Fruit fly (Drosophila melanogaster) whole organism, embryonic: ENCODE results near the gene CG5810.

Experiments
- ATbp ChIP-seq: fragments of 200-800 bp; sonication (Bioruptor generic); optimal IDR thresholded peaks from 2 replicates; lab custom pipeline; 2017; ENCODE audit warnings: missing biosample characterization, mild to moderate bottlenecking, missing genetic modification characterization, missing genetic modification reagents
- Bdp1 ChIP-seq: fragments of 200-800 bp; sonication (Bioruptor generic); optimal IDR thresholded peaks from 3 replicates; lab custom pipeline; 2016; ENCODE audit warnings: missing biosample characterization, missing genetic modification characterization
- CG10462 ChIP-seq: fragments of 200-800 bp; sonication (Bioruptor generic); optimal IDR thresholded peaks from 2 replicates; lab custom pipeline; 2016; ENCODE audit warnings: missing biosample characterization, missing genetic modification characterization
- CG11504 ChIP-seq: fragments of 200-800 bp; sonication (Bioruptor generic); optimal IDR thresholded peaks from 3 replicates; lab custom pipeline; 2019; ENCODE audit warnings: missing biosample characterization, mild to moderate bottlenecking, missing genetic modification characterization, moderate library complexity
- CG11560 ChIP-seq: fragments of 200-800 bp; sonication (Bioruptor generic); IDR thresholded peaks from 3 replicates; pipeline ENCODE4 v1.3.6; 2022; ENCODE audit warnings: missing biosample characterization, missing genetic modification characterization
- CG11723 ChIP-seq: fragments of 200-800 bp; sonication (Bioruptor generic); optimal IDR thresholded peaks from 2 replicates; lab custom pipeline; 2017; ENCODE audit warnings: missing biosample characterization, mild to moderate bottlenecking, missing genetic modification characterization
- CG12104 ChIP-seq: fragments of 200-800 bp; sonication (Bioruptor generic); optimal IDR thresholded peaks from 3 replicates; lab custom pipeline; 2016; ENCODE audit warnings: missing biosample characterization, missing genetic modification characterization
- CG14050 ChIP-seq: fragments of 200-800 bp; sonication (Bioruptor generic); IDR thresholded peaks from 3 replicates; pipeline ENCODE4 v1.3.6; 2022; ENCODE audit warnings: missing biosample characterization, missing genetic modification characterization
- CG15073 ChIP-seq: fragments of 200-800 bp; sonication (Bioruptor generic); optimal IDR thresholded peaks from 2 replicates; lab custom pipeline; 2016; ENCODE audit warnings: missing biosample characterization, missing genetic modification characterization
- CG15601 ChIP-seq: fragments of 200-800 bp; sonication (Bioruptor generic); optimal IDR thresholded peaks from 3 replicates; lab custom pipeline; 2019; ENCODE audit warnings: missing biosample characterization, mild to moderate bottlenecking, missing genetic modification characterization, moderate library complexity
- CG16863 ChIP-seq: fragments of 200-800 bp; sonication (Bioruptor generic); optimal IDR thresholded peaks from 3 replicates; lab custom pipeline; 2016; ENCODE audit warnings: missing biosample characterization, missing genetic modification characterization
- CG17186 ChIP-seq: fragments of 200-800 bp; sonication (Bioruptor generic); optimal IDR thresholded peaks from 3 replicates; lab custom pipeline; 2017; ENCODE audit warnings: missing biosample characterization, missing genetic modification reagents, missing genetic modification characterization
- CG18476 ChIP-seq: fragments of 200-800 bp; sonication (Bioruptor generic); optimal IDR thresholded peaks from 2 replicates; lab custom pipeline; 2016; ENCODE audit warnings: missing biosample characterization, mild to moderate bottlenecking, missing genetic modification characterization
- CG31365 ChIP-seq: fragments of 200-800 bp; sonication (Bioruptor generic); optimal IDR thresholded peaks from 2 replicates; lab custom pipeline; 2018; ENCODE audit warnings: missing biosample characterization, mild to moderate bottlenecking, missing genetic modification characterization
- CG32772 ChIP-seq: fragments of 200-800 bp; sonication (Bioruptor generic); IDR thresholded peaks from 2 replicates; pipeline ENCODE4 v1.3.6; 2022; ENCODE audit warnings: missing biosample characterization, missing genetic modification characterization
- CG3281 ChIP-seq: fragments of 200-800 bp; sonication (Bioruptor generic); optimal IDR thresholded peaks from 3 replicates; lab custom pipeline; 2017; ENCODE audit warnings: missing biosample characterization, mild to moderate bottlenecking, missing genetic modification characterization
- CG4328 ChIP-seq: fragments of 200-800 bp; sonication (Bioruptor generic); optimal IDR thresholded peaks from 3 replicates; lab custom pipeline; 2017; ENCODE audit warnings: missing biosample characterization, missing genetic modification reagents, missing genetic modification characterization
- CG7271 ChIP-seq: fragments of 200-800 bp; sonication (Bioruptor generic); optimal IDR thresholded peaks from 2 replicates; lab custom pipeline; 2018; ENCODE audit warnings: missing biosample characterization, mild to moderate bottlenecking, missing genetic modification characterization, moderate library complexity
- Camta ChIP-seq: fragments of 200-800 bp; sonication (Bioruptor generic); optimal IDR thresholded peaks from 2 replicates; lab custom pipeline; 2016; ENCODE audit warnings: missing biosample characterization, missing genetic modification characterization
- HLH3B ChIP-seq: fragments of 200-800 bp; sonication (Bioruptor generic); IDR thresholded peaks from 2 replicates; pipeline ENCODE4 v1.3.6; 2022; ENCODE audit warnings: missing biosample characterization, missing genetic modification characterization
- Hand ChIP-seq: fragments of 200-800 bp; sonication (Bioruptor generic); optimal IDR thresholded peaks from 2 replicates; lab custom pipeline; 2017; ENCODE audit warnings: mild to moderate bottlenecking, missing biosample characterization, missing genetic modification reagents, missing genetic modification characterization
- Hr51 ChIP-seq, 2 experiments: fragments of 200-800 bp; sonication (Bioruptor generic); optimal IDR thresholded peaks; 2 replicates in 1 of 2; 3 replicates in 1 of 2; lab custom pipeline; 2016 to 2018; ENCODE audit warnings: missing biosample characterization in 2 of 2, missing genetic modification characterization in 2 of 2, mild to moderate bottlenecking in 1 of 2, moderate library complexity in 1 of 2
- Kr ChIP-seq: fragments of 200-800 bp; sonication (Bioruptor generic); optimal IDR thresholded peaks from 2 replicates; lab custom pipeline; 2017; ENCODE audit warnings: missing biosample characterization, mild to moderate bottlenecking, missing genetic modification characterization
- Max ChIP-seq: fragments of 200-800 bp; sonication (Bioruptor generic); optimal IDR thresholded peaks from 2 replicates; lab custom pipeline; 2016; ENCODE audit warnings: missing biosample characterization, mild to moderate bottlenecking, missing genetic modification characterization
- Meics ChIP-seq: fragments of 200-800 bp; sonication (Bioruptor generic); optimal IDR thresholded peaks from 2 replicates; lab custom pipeline; 2017; ENCODE audit warnings: missing biosample characterization, mild to moderate bottlenecking, missing genetic modification characterization
- Neu2 ChIP-seq: fragments of 200-800 bp; sonication (Bioruptor generic); optimal IDR thresholded peaks from 3 replicates; lab custom pipeline; 2016; ENCODE audit warnings: missing biosample characterization, missing genetic modification characterization, borderline replicate concordance
- Nf-YC ChIP-seq: fragments of 200-800 bp; optimal IDR thresholded peaks from 3 replicates; lab custom pipeline; 2019; ENCODE audit warnings: missing biosample characterization, mild to moderate bottlenecking, missing genetic modification characterization, moderate library complexity
- PHDP ChIP-seq: fragments of 200-800 bp; sonication (Bioruptor generic); optimal IDR thresholded peaks from 3 replicates; lab custom pipeline; 2018; ENCODE audit warnings: missing biosample characterization, mild to moderate bottlenecking, missing genetic modification characterization, moderate library complexity
- Sin3A ChIP-seq: fragments of >200 bp; optimal IDR thresholded peaks from 2 replicates; lab custom pipeline; 2018
- Vsx1 ChIP-seq: fragments of 200-800 bp; sonication (Bioruptor generic); optimal IDR thresholded peaks from 2 replicates; lab custom pipeline; 2017; ENCODE audit warnings: missing biosample characterization, mild to moderate bottlenecking, missing genetic modification characterization, missing genetic modification reagents
- Xrp1 ChIP-seq: fragments of 200-800 bp; sonication (Bioruptor generic); IDR thresholded peaks from 2 replicates; pipeline ENCODE4 v1.3.6; 2022; ENCODE audit warnings: missing biosample characterization, missing genetic modification characterization
- cas ChIP-seq: fragments of 200-800 bp; sonication (Bioruptor generic); IDR thresholded peaks from 2 replicates; pipeline ENCODE4 v1.3.6; 2022; ENCODE audit warnings: missing biosample characterization, missing genetic modification characterization
- crp ChIP-seq, 2 experiments: fragments of 200-800 bp; sonication (Bioruptor generic); optimal IDR thresholded peaks; 2 replicates in 1 of 2; 3 replicates in 1 of 2; lab custom pipeline; 2017; ENCODE audit warnings: missing biosample characterization in 2 of 2, missing genetic modification characterization in 2 of 2, mild to moderate bottlenecking in 1 of 2, moderate library complexity in 1 of 2
- dmrt99B ChIP-seq: fragments of 200-800 bp; sonication (Bioruptor generic); optimal IDR thresholded peaks from 2 replicates; lab custom pipeline; 2018; ENCODE audit warnings: missing biosample characterization, mild to moderate bottlenecking, missing genetic modification characterization, moderate library complexity
- gsb ChIP-seq: fragments of 200-800 bp; sonication (Bioruptor generic); IDR thresholded peaks from 2 replicates; pipeline ENCODE4 v1.3.6; 2022; ENCODE audit warnings: missing biosample characterization, missing genetic modification characterization
- ham ChIP-seq: fragments of 200-800 bp; sonication (Bioruptor generic); IDR thresholded peaks from 2 replicates; pipeline ENCODE4 v1.3.6; 2022; ENCODE audit warnings: missing biosample characterization, missing genetic modification characterization
- ind ChIP-seq: fragments of 200-800 bp; sonication (Bioruptor generic); optimal IDR thresholded peaks from 3 replicates; lab custom pipeline; 2016; ENCODE audit warnings: missing biosample characterization, missing genetic modification characterization
- insv ChIP-seq, 2 experiments: fragments of 200-800 bp; sonication (Bioruptor generic); optimal IDR thresholded peaks; 3 replicates each; lab custom pipeline; 2016 to 2018; ENCODE audit warnings: missing biosample characterization in 2 of 2, missing genetic modification characterization in 2 of 2
- jumu ChIP-seq: fragments of 200-800 bp; sonication (Bioruptor generic); optimal IDR thresholded peaks from 3 replicates; lab custom pipeline; 2016; ENCODE audit warnings: missing biosample characterization, missing genetic modification characterization
- mam ChIP-seq: fragments of 200-800 bp; sonication (Bioruptor generic); optimal IDR thresholded peaks from 3 replicates; lab custom pipeline; 2016; ENCODE audit warnings: missing biosample characterization, missing genetic modification characterization
- mirr ChIP-seq: fragments of 200-800 bp; sonication (Bioruptor generic); optimal IDR thresholded peaks from 3 replicates; lab custom pipeline; 2018; ENCODE audit warnings: missing biosample characterization, mild to moderate bottlenecking, missing genetic modification characterization
- odd ChIP-seq: fragments of 200-800 bp; sonication (Bioruptor generic); optimal IDR thresholded peaks from 2 replicates; lab custom pipeline; 2017; ENCODE audit warnings: missing biosample characterization, mild to moderate bottlenecking, missing genetic modification characterization
- p53 ChIP-seq: fragments of 200-800 bp; sonication (Bioruptor generic); optimal IDR thresholded peaks from 2 replicates; lab custom pipeline; 2016; ENCODE audit warnings: missing biosample characterization, missing genetic modification characterization
- peb ChIP-seq: fragments of 200-800 bp; sonication (Bioruptor generic); IDR thresholded peaks from 2 replicates; pipeline ENCODE4 v1.3.6; 2022; ENCODE audit warnings: missing biosample characterization, missing genetic modification characterization
- repo ChIP-seq: fragments of 200-800 bp; sonication (Bioruptor generic); optimal IDR thresholded peaks from 2 replicates; lab custom pipeline; 2016; ENCODE audit warnings: missing biosample characterization, missing genetic modification characterization
- unc-4 ChIP-seq: fragments of 200-800 bp; sonication (Bioruptor generic); IDR thresholded peaks from 2 replicates; pipeline ENCODE4 v1.3.6; 2022; ENCODE audit warnings: missing biosample characterization, missing genetic modification characterization; ENCODE audit not compliant: partially characterized antibody
- vfl ChIP-seq: fragments of 200-800 bp; sonication (Bioruptor generic); optimal IDR thresholded peaks from 2 replicates; lab custom pipeline; 2016; ENCODE audit warnings: missing biosample characterization, missing genetic modification characterization
- zf30C ChIP-seq: fragments of 200-800 bp; sonication (Bioruptor generic); optimal IDR thresholded peaks from 3 replicates; lab custom pipeline; 2018; ENCODE audit warnings: missing biosample characterization, mild to moderate bottlenecking, missing genetic modification characterization
- zfh2 ChIP-seq: fragments of 200-800 bp; sonication (Bioruptor generic); optimal IDR thresholded peaks from 2 replicates; lab custom pipeline; 2016; ENCODE audit warnings: missing biosample characterization, missing genetic modification characterization

Gene CG5810

DNA sequence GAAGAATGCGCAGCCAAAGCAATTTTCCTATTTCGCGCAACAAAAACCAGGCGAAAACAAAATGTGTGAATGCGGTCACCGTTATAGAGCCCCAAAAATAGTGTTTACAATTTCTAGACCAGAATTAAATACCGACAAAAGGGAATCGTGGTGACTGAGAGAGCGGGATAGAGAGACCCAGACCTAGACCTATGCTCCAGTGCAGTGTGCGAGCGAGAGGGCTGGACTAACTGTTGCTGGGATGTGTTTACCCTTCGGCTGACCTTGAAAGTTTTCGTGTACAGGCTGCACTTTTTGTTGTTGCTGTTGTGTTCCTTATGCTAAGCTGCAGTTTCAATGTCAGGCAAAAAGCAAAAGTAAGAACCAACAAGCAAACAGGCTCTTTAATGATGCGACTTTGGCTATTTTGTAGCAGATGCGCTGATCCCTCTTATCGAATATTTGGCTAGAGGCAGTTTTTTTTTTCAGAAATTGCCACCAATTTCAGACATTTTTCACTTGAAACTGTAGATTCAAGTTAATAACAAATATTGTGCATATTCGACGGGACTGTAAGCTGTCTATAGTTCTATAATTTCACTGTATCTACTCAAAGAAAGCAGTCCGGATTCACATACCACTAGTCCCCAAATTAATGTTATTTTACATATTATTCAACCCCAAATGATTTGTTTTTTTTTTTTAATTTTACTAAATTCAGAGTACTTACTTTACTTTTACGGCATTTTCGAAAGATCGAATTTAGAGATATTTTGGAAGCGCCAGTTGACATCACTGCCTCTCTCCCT lies 23.2 kb downstream of the CG5810 start (continued):
- TF ChIP-seq CG18476 (peak; percentile 45), Kr (no peak), CG17186 (GFP tag; lab: Kevin White, UChicago) (no peak), CG14050 (GFP tag; lab: Robert Waterston, UW) (no peak), CG12104 (GFP tag; lab: Kevin White, UChicago) (peak; percentile 57), Bdp1 (GFP tag; lab: Kevin White, UChicago) (no peak), CG15073 (GFP tag; lab: Kevin White, UChicago) (no peak), p53 (GFP tag; lab: Kevin White, UChicago) (no peak), ind (peak; percentile 33), insv (GFP tag; optimal IDR thresholded peaks at IDR 0.05; lab: Kevin White, UChicago) (no peak), CG16863 (peak; percentile 28), ham (GFP tag; lab: Robert Waterston, UW) (no peak), vfl (GFP tag; lab: Kevin White, UChicago) (no peak), cas (GFP tag; lab: Robert Waterston, UW) (no peak), ATbp (peak; percentile 7), repo (GFP tag; lab: Kevin White, UChicago) (no peak), CG4328 (GFP tag; lab: Kevin White, UChicago) (no peak), CG32772 (no peak), odd (GFP tag; lab: Kevin White, UChicago) (no peak), zf30C (no peak), PHDP (tag; lab: Kevin White, UChicago) (peak; percentile 27), CG7271 (tag; lab: Kevin White, UChicago) (no peak), mirr (no peak), gsb (GFP tag; lab: Robert Waterston, UW) (no peak), CG15601 (no peak), CG31365 (tag; lab: Kevin White, UChicago) (no peak), Xrp1 (no peak; the same call in 1 of the 2 replicates), Vsx1 (no peak), HLH3B (GFP tag; lab: Robert Waterston, UW) (peak; percentile 13; the same call in 1 of the 2 replicates), Sin3A (lab: Kevin White, UChicago) (no peak), CG11723 (GFP tag; lab: Kevin White, UChicago) (peak; percentile 22), mam (GFP tag; lab: Kevin White, UChicago) (peak; percentile 0), peb (no peak), Neu2 (GFP tag; lab: Kevin White, UChicago) (no peak), Camta (GFP tag; lab: Kevin White, UChicago) (no peak), Meics (GFP tag; lab: Kevin White, UChicago) (peak; percentile 55), Hand (GFP tag; lab: Kevin White, UChicago) (no peak), CG11560 (no peak)

DNA sequence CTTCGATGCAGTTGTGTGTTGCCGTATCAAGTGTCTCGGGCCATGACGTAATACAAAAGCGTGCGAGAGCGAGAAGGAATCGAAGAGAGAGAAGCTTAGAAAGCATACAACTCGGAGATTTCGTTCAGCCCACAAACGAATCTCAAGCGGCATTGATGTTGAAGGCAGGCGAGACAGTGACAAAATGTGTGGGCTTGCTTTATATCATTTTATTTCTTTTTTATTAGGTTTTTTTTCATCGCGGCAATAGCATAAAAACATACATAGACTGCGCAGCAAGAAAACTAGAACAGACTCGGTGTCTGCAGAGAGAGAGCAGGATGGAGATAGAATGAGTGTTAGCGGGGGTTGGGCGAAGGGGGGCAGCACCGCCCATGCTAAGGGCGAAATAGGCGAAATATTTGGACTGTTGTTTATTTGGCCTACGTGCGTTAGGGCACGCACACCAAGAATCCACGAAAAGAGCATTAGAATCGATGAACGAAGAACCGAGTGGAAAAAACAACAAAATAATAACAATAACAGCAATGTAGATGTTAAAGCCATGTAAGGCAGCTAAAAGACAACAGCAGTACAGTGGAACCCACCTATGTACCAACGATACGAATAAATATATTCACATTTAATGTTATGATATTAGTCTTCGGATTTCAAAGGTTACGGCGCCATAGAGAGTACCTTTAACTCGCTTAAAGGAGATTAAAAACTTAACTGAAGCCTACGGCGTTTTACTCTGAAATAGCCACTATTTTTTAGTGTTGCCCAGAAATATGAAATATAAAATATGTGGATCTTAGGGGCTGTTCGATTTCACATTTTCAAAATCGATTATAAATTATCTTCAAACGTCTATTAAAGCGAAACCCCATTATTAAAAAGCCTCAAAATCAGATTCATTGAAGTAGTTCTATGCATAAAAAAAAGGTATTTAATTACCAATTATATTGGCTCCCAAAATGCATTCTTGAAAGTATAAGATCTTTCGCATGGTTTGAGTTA lies 24.1 kb downstream of the CG5810 start:
- peak in 1 of 2 experiments; percentile 51 for TF ChIP-seq Hr51 (GFP tag; optimal IDR thresholded peaks at IDR 0.05; lab: Kevin White, UChicago)
- peak; percentile 25 for TF ChIP-seq jumu
- no peak for TF ChIP-seq crp (GFP tag; optimal IDR thresholded peaks at IDR 0.05; lab: Kevin White, UChicago)
- peak; percentile 37 for TF ChIP-seq zfh2 (GFP tag; lab: Kevin White, UChicago)
- TF ChIP-seq Nf-YC, result peak; percentile 27
- 0 out of 2 replicates have a peak, but pooled peaks have one; percentile 15 for TF ChIP-seq unc-4
- peak; percentile 55 for TF ChIP-seq CG12104 (GFP tag; lab: Kevin White, UChicago)
- peak; percentile 49 for TF ChIP-seq CG3281 (GFP tag; lab: Kevin White, UChicago)
- peak; percentile 58 for TF ChIP-seq CG11504 (tag; lab: Kevin White, UChicago)
- no peak for TF ChIP-seq CG10462 (GFP tag; lab: Kevin White, UChicago)
- peak; percentile 55 for TF ChIP-seq dmrt99B (tag; lab: Kevin White, UChicago)
- TF ChIP-seq Max (GFP tag; lab: Kevin White, UChicago), result peak; percentile 17
